Worm (Caenorhabditis elegans) whole organism, mixed stage, embryonic: ENCODE measurements around the gene nspc-13.

Source experiments
- elt-1 ChIP-seq: sonication (generic microtip); optimal IDR thresholded peaks from 2 replicates; lab custom pipeline; 2017; ENCODE audit warnings: missing genetic modification characterization, mild to moderate bottlenecking, missing compliant biosample characterization, antibody characterized with exemption, moderate library complexity, borderline replicate concordance; ENCODE audit not compliant: insufficient read depth
- elt-3 ChIP-seq: fragments of 150-350 bp; optimal IDR thresholded peaks from 2 replicates; lab custom pipeline; 2014; ENCODE audit warnings: missing biosample characterization, missing genetic modification characterization
- ztf-11 ChIP-seq: fragments of 150-350 bp; optimal IDR thresholded peaks from 2 replicates; lab custom pipeline; 2014; ENCODE audit warnings: missing biosample characterization, missing genetic modification characterization

DNA sequence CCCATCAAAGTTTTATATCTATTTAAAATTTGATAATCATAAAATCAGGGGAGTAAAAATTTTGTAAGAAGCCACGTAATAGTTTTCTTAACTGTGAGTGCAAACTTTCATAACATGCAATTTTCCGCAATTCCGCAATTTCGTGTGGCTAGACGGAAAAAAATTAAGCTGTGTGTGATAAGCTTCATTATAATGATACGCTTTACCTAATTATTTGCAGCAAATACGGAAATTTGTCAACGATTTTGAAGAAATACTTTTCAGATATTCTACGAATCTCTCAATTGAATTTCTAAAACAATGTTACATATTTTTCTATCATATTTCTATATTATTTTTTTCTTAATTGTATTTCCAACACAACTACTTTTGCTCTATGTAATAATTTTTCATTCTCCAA lies 25.4 kb upstream of the nspc-13 start, which contains the start of gene srd-46:
- TF ChIP-seq elt-1 (tag; lab: Kevin White, UChicago): no peak
- TF ChIP-seq ztf-11: no peak
- no peak for TF ChIP-seq elt-3 (tag; lab: Kevin White, UChicago)
